Worm (Caenorhabditis elegans) whole organism, L1 larva: ENCODE data around the gene B0244.4.

Experiments
- C04F5.9 ChIP-seq: sonication (generic microtip); optimal IDR thresholded peaks from 2 replicates; lab custom pipeline; 2016; ENCODE audit warnings: missing genetic modification characterization, missing compliant biosample characterization
- C34B4.2 ChIP-seq: sonication (generic microtip); optimal IDR thresholded peaks from 2 replicates; lab custom pipeline; 2017; ENCODE audit warnings: mild to moderate bottlenecking, missing genetic modification characterization, missing compliant biosample characterization
- F16B12.6 ChIP-seq: fragments of 150-350 bp; optimal IDR thresholded peaks from 2 replicates; lab custom pipeline; 2014; ENCODE audit warnings: missing biosample characterization, missing genetic modification characterization
- aha-1 ChIP-seq: fragments of 150-350 bp; optimal IDR thresholded peaks from 2 replicates; lab custom pipeline; 2014; ENCODE audit warnings: missing biosample characterization, missing genetic modification characterization
- ama-1 ChIP-seq: fragments of 150-350 bp; optimal IDR thresholded peaks from 2 replicates; lab custom pipeline; 2014
- ceh-8 ChIP-seq: fragments of 200-800 bp; sonication (Bioruptor generic); optimal IDR thresholded peaks from 2 replicates; lab custom pipeline; 2018; ENCODE audit warnings: mild to moderate bottlenecking, missing genetic modification characterization, moderate library complexity, missing compliant biosample characterization
- ceh-88 ChIP-seq: fragments of 200-800 bp; sonication (Bioruptor generic); IDR thresholded peaks from 2 replicates; pipeline ENCODE4 v1.3.6; 2022; ENCODE audit warnings: missing genetic modification characterization, missing compliant biosample characterization
- ceh-90 ChIP-seq: sonication (generic microtip); optimal IDR thresholded peaks from 2 replicates; lab custom pipeline; 2016; ENCODE audit warnings: missing genetic modification characterization, missing compliant biosample characterization
- dpl-1 ChIP-seq, 3 experiments: fragments of 150-350 bp in 2 of 3; sonication (generic microtip) in 1 of 3; optimal IDR thresholded peaks; 2 replicates each; lab custom pipeline; 2014 to 2017; ENCODE audit warnings: missing biosample characterization in 3 of 3, missing genetic modification characterization in 3 of 3, missing genetic modification reagents in 3 of 3
- egl-13 ChIP-seq: sonication (generic microtip); optimal IDR thresholded peaks from 2 replicates; lab custom pipeline; 2016; ENCODE audit warnings: missing genotype, missing genetic modification reagents, missing genetic modification characterization, missing compliant biosample characterization
- elt-3 ChIP-seq, 6 experiments: fragments of 150-350 bp in 1 of 6; sonication (generic microtip); optimal IDR thresholded peaks; 2 replicates each; lab custom pipeline; 2017 to 2018; ENCODE audit warnings: missing biosample characterization in 6 of 6, missing genetic modification characterization in 6 of 6, inconsistent platforms in 1 of 6
- ets-5 ChIP-seq: fragments of 200-800 bp; sonication (Bioruptor generic); IDR thresholded peaks from 2 replicates; pipeline ENCODE4 v1.3.6; 2022; ENCODE audit warnings: missing genetic modification characterization, missing compliant biosample characterization
- fkh-10 ChIP-seq: sonication (generic microtip); optimal IDR thresholded peaks from 2 replicates; lab custom pipeline; 2017; ENCODE audit warnings: missing biosample characterization, missing genetic modification reagents, missing genetic modification characterization
- fkh-4 ChIP-seq: sonication (generic microtip); optimal IDR thresholded peaks from 2 replicates; lab custom pipeline; 2016; ENCODE audit warnings: missing compliant biosample characterization, missing genetic modification characterization, borderline replicate concordance
- fkh-8 ChIP-seq: sonication (generic microtip); optimal IDR thresholded peaks from 2 replicates; lab custom pipeline; 2016; ENCODE audit warnings: mild to moderate bottlenecking, missing genetic modification characterization, missing compliant biosample characterization
- grh-1 ChIP-seq: fragments of 200-800 bp; sonication (Bioruptor generic); IDR thresholded peaks from 2 replicates; pipeline ENCODE4 v1.3.6; 2022; ENCODE audit warnings: missing genetic modification reagents, missing genetic modification characterization, missing compliant biosample characterization
- hlh-4 ChIP-seq: sonication (generic microtip); optimal IDR thresholded peaks from 2 replicates; lab custom pipeline; 2016; ENCODE audit warnings: mild to moderate bottlenecking, missing genetic modification characterization, missing compliant biosample characterization
- hpl-2 ChIP-seq: fragments of 150-350 bp; optimal IDR thresholded peaks from 2 replicates; lab custom pipeline; 2014; ENCODE audit warnings: missing biosample characterization, missing genetic modification reagents, missing genetic modification characterization
- irx-1 ChIP-seq: sonication (generic microtip); optimal IDR thresholded peaks from 2 replicates; lab custom pipeline; 2016; ENCODE audit warnings: missing genetic modification characterization, missing compliant biosample characterization
- jun-1 ChIP-seq: fragments of 150-350 bp; optimal IDR thresholded peaks from 2 replicates; lab custom pipeline; 2014; ENCODE audit warnings: missing biosample characterization, missing genetic modification reagents, missing genetic modification characterization
- lin-35 ChIP-seq, 2 experiments: fragments of 150-350 bp; optimal IDR thresholded peaks; 2 replicates each; lab custom pipeline; 2014; ENCODE audit warnings: missing biosample characterization in 2 of 2, missing genetic modification characterization in 2 of 2, missing genetic modification reagents in 2 of 2
- lin-39 ChIP-seq: fragments of 150-350 bp; optimal IDR thresholded peaks from 2 replicates; lab custom pipeline; 2014; ENCODE audit warnings: missing biosample characterization, missing genetic modification reagents, missing genetic modification characterization
- lir-3 ChIP-seq: sonication (generic microtip); optimal IDR thresholded peaks from 2 replicates; lab custom pipeline; 2016; ENCODE audit warnings: mild to moderate bottlenecking, missing genetic modification characterization, moderate library complexity, missing compliant biosample characterization; ENCODE audit not compliant: poor library complexity
- mab-9 ChIP-seq: fragments of 200-800 bp; sonication (Bioruptor generic); IDR thresholded peaks from 2 replicates; pipeline ENCODE4 v1.3.6; 2022; ENCODE audit warnings: missing genetic modification reagents, missing genetic modification characterization, missing compliant biosample characterization
- mdl-1 ChIP-seq, 2 experiments: fragments of 150-350 bp; optimal IDR thresholded peaks; 2 replicates each; lab custom pipeline; 2014 to 2017; ENCODE audit warnings: missing biosample characterization in 2 of 2, missing genetic modification characterization in 2 of 2, inconsistent platforms in 1 of 2
- mep-1 ChIP-seq: fragments of 150-350 bp; optimal IDR thresholded peaks from 2 replicates; lab custom pipeline; 2014; ENCODE audit warnings: missing biosample characterization, missing genetic modification characterization
- nhr-11 ChIP-seq: fragments of 150-350 bp; optimal IDR thresholded peaks from 2 replicates; lab custom pipeline; 2014; ENCODE audit warnings: missing biosample characterization, missing genetic modification characterization
- nhr-12 ChIP-seq: sonication (generic microtip); optimal IDR thresholded peaks from 2 replicates; lab custom pipeline; 2017; ENCODE audit warnings: missing biosample characterization, missing genetic modification characterization
- nhr-19 ChIP-seq: fragments of 200-800 bp; sonication (Bioruptor generic); conservative IDR thresholded peaks from 2 replicates; pipeline ENCODE4 v1.3.6; 2022; ENCODE audit warnings: missing genetic modification characterization, missing compliant biosample characterization
- nhr-20 ChIP-seq: sonication (generic microtip); optimal IDR thresholded peaks from 2 replicates; lab custom pipeline; 2016; ENCODE audit warnings: mild to moderate bottlenecking, missing genetic modification characterization, missing compliant biosample characterization
- nhr-237 ChIP-seq: fragments of 150-350 bp; optimal IDR thresholded peaks from 2 replicates; lab custom pipeline; 2014; ENCODE audit warnings: missing biosample characterization, missing genetic modification characterization
- nhr-28 ChIP-seq: fragments of 150-350 bp; optimal IDR thresholded peaks from 2 replicates; lab custom pipeline; 2014; ENCODE audit warnings: missing biosample characterization, missing genetic modification characterization
- nhr-47 ChIP-seq: sonication (generic microtip); optimal IDR thresholded peaks from 2 replicates; lab custom pipeline; 2016; ENCODE audit warnings: mild to moderate bottlenecking, missing genetic modification characterization, moderate library complexity, missing compliant biosample characterization
- nhr-76 ChIP-seq: sonication (generic microtip); optimal IDR thresholded peaks from 2 replicates; lab custom pipeline; 2017; ENCODE audit warnings: missing biosample characterization, missing genetic modification characterization
- nhr-85 ChIP-seq: sonication (generic microtip); peaks from one replicate; lab custom pipeline; 2016; ENCODE audit warnings: missing genetic modification characterization, inconsistent platforms, missing compliant biosample characterization
- pqm-1 ChIP-seq: sonication (generic microtip); optimal IDR thresholded peaks from 3 replicates; lab custom pipeline; 2017; ENCODE audit warnings: missing biosample characterization, missing genetic modification characterization
- rnt-1 ChIP-seq: sonication (generic microtip); optimal IDR thresholded peaks from 2 replicates; lab custom pipeline; 2016; ENCODE audit warnings: mild to moderate bottlenecking, missing genetic modification characterization, moderate library complexity, missing compliant biosample characterization
- snpc-4 ChIP-seq: fragments of 150-350 bp; optimal IDR thresholded peaks from 2 replicates; lab custom pipeline; 2014; ENCODE audit warnings: missing biosample characterization, missing genetic modification characterization
- snu-23 ChIP-seq: sonication (generic microtip); optimal IDR thresholded peaks from 2 replicates; lab custom pipeline; 2016; ENCODE audit warnings: missing genetic modification characterization, missing compliant biosample characterization
- sup-37 ChIP-seq: fragments of 200-800 bp; sonication (Bioruptor generic); optimal IDR thresholded peaks from 2 replicates; lab custom pipeline; 2018; ENCODE audit warnings: mild to moderate bottlenecking, missing genetic modification characterization, missing compliant biosample characterization
- tbx-2 ChIP-seq: sonication (generic microtip); optimal IDR thresholded peaks from 2 replicates; lab custom pipeline; 2016; ENCODE audit warnings: missing genetic modification characterization, missing compliant biosample characterization
- tlp-1 ChIP-seq: fragments of 150-350 bp; optimal IDR thresholded peaks from 2 replicates; lab custom pipeline; 2014; ENCODE audit warnings: missing biosample characterization, missing genetic modification characterization
- unc-130 ChIP-seq: fragments of 150-350 bp; optimal IDR thresholded peaks from 2 replicates; lab custom pipeline; 2017; ENCODE audit warnings: missing biosample characterization, missing genetic modification characterization, inconsistent platforms
- unc-30 ChIP-seq: sonication (generic microtip); optimal IDR thresholded peaks from 2 replicates; lab custom pipeline; 2017; ENCODE audit warnings: missing biosample characterization, missing genetic modification characterization
- unc-86 ChIP-seq: sonication (generic microtip); optimal IDR thresholded peaks from 2 replicates; lab custom pipeline; 2016; ENCODE audit warnings: missing genetic modification characterization, missing compliant biosample characterization
- vab-15 ChIP-seq: sonication (generic microtip); optimal IDR thresholded peaks from 2 replicates; lab custom pipeline; 2017; ENCODE audit warnings: missing genotype, mild to moderate bottlenecking, missing genetic modification characterization, missing compliant biosample characterization
- xbp-1 ChIP-seq: sonication (generic microtip); optimal IDR thresholded peaks from 2 replicates; lab custom pipeline; 2016; ENCODE audit warnings: missing genetic modification characterization, missing compliant biosample characterization
- zag-1 ChIP-seq: fragments of 150-350 bp; optimal IDR thresholded peaks from 2 replicates; lab custom pipeline; 2014; ENCODE audit warnings: missing biosample characterization, missing genetic modification characterization
- zip-4 ChIP-seq: fragments of 200-800 bp; sonication (Bioruptor generic); optimal IDR thresholded peaks from 2 replicates; lab custom pipeline; 2018; ENCODE audit warnings: mild to moderate bottlenecking, missing genetic modification characterization, moderate library complexity, missing compliant biosample characterization
- ztf-11 ChIP-seq, 2 experiments: sonication (generic microtip); optimal IDR thresholded peaks; 2 replicates each; lab custom pipeline; 2016 to 2017; ENCODE audit warnings: missing genetic modification characterization in 2 of 2, missing biosample characterization in 1 of 2, missing compliant biosample characterization in 1 of 2
- ztf-4 ChIP-seq: fragments of 150-350 bp; optimal IDR thresholded peaks from 2 replicates; lab custom pipeline; 2014; ENCODE audit warnings: missing biosample characterization, missing genetic modification characterization

The B0244.4 gene

ce11 chrIII:5747185-5747584 lies at the start of gene B0244.4:
B0244.4 (plus strand) TSS chrIII:5747485.
- TF ChIP-seq lin-35 (GFP tag; optimal IDR thresholded peaks at IDR 0.05; lab: Kevin White, UChicago), result no peak
- no peak for TF ChIP-seq nhr-11 (tag; lab: Kevin White, UChicago)
- no peak for TF ChIP-seq aha-1 (tag; lab: Kevin White, UChicago)
- no peak for TF ChIP-seq nhr-28
- TF ChIP-seq lin-39, result no peak
- no peak for TF ChIP-seq ztf-4 (tag; lab: Kevin White, UChicago)
- TF ChIP-seq nhr-20, result no peak
- no peak for TF ChIP-seq nhr-12 (tag; lab: Kevin White, UChicago)

DNA sequence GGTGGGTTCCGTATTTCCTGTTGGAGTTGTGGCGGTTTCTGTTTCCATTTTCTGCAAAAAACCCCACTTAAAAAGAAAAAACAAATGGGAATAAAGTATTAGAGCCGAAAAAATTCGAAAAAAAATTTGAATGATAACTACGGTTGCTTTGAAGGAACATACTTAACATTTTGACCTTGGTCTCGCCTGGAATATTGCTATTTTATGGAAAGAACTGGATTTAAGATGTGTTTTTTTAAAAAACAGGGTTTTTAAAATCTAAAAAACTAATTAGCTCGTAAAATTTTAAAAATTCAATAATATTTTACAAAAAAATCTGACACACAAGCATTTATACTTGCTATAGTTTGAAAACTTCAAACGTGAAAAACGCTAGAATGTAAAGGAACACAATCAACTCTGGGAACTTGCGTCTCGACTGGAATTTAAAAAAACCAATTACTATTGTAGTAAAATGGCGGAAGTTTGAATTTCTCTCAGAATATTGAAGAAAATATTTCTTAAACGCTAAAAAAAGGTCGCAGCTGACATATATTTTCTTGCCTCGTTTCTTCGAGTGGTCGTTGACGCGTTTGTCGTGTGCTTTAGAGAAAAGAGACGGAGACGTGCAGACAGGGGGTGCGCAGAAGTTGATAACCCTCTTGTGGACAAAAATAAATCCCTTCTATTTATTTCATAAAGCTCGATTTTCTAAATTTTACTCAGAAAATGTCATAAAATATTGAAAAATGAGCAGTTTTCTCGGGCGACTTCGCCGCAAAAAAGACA lies 49.1 kb upstream of the B0244.4 start, which contains the start of the genes lgg-3 and rgs-5:
Gene lgg-3, minus strand, starts transcription at position 51 of the 768 bp plus-strand sequence.
Gene rgs-5, plus strand, starts transcription at position 593 of the 768 bp plus-strand sequence.
- no peak for TF ChIP-seq nhr-237 (tag; lab: Kevin White, UChicago)
- peak; percentile 34 for TF ChIP-seq rnt-1 (tag; lab: Kevin White, UChicago)
- peak; percentile 1 for TF ChIP-seq fkh-8 (tag; lab: Kevin White, UChicago)
- TF ChIP-seq grh-1 (GFP tag; lab: Robert Waterston, UW), result no peak
- no peak for TF ChIP-seq nhr-47 (tag; lab: Kevin White, UChicago)
- no peak for TF ChIP-seq ceh-8 (GFP tag; lab: Kevin White, UChicago)
- TF ChIP-seq nhr-11 (tag; lab: Kevin White, UChicago), result no peak
- no peak for TF ChIP-seq ztf-11 (tag; optimal IDR thresholded peaks at IDR 0.05; lab: Kevin White, UChicago)
- TF ChIP-seq nhr-19 (GFP tag; lab: Robert Waterston, UW), result no peak
- no peak for TF ChIP-seq unc-86
- no peak for TF ChIP-seq xbp-1
- TF ChIP-seq ets-5 (GFP tag; lab: Robert Waterston, UW), result no peak
- no peak for TF ChIP-seq nhr-12 (tag; lab: Kevin White, UChicago)
- no peak for TF ChIP-seq C34B4.2 (tag; lab: Kevin White, UChicago)
- TF ChIP-seq ceh-90 (tag; lab: Kevin White, UChicago), result no peak
- TF ChIP-seq fkh-10, result no peak
- no peak for TF ChIP-seq nhr-28
- no peak for TF ChIP-seq nhr-76
- no peak for TF ChIP-seq fkh-4 (tag; lab: Kevin White, UChicago)
- TF ChIP-seq sup-37 (GFP tag; lab: Kevin White, UChicago), result no peak
- TF ChIP-seq dpl-1 (GFP tag; optimal IDR thresholded peaks at IDR 0.05; lab: Kevin White, UChicago), result peak; percentile 14 to 64 (median 48)
- no peak for TF ChIP-seq mab-9
- no peak for TF ChIP-seq F16B12.6 (tag; lab: Kevin White, UChicago)
- no peak for TF ChIP-seq pqm-1 (tag; lab: Kevin White, UChicago)
- peak; percentile 17 for TF ChIP-seq nhr-85 (tag; lab: Kevin White, UChicago)
- no peak for TF ChIP-seq egl-13
- no peak for TF ChIP-seq hpl-2
- TF ChIP-seq snpc-4, result no peak
- TF ChIP-seq elt-3 (tag; optimal IDR thresholded peaks at IDR 0.05; lab: Kevin White, UChicago), result peak in 1 of 6 experiments; percentile 28
- peak; percentile 30 for TF ChIP-seq snu-23
- TF ChIP-seq unc-30 (tag; lab: Kevin White, UChicago), result no peak
- TF ChIP-seq ceh-88 (GFP tag; lab: Robert Waterston, UW), result no peak
- no peak for TF ChIP-seq lir-3 (tag; lab: Kevin White, UChicago)
- no peak for TF ChIP-seq irx-1 (tag; lab: Kevin White, UChicago)
- no peak for TF ChIP-seq vab-15
- TF ChIP-seq mdl-1 (tag; optimal IDR thresholded peaks at IDR 0.05; lab: Kevin White, UChicago), result peak in 1 of 2 experiments; percentile 8
- TF ChIP-seq mep-1 (tag; lab: Kevin White, UChicago), result peak; percentile 15
- no peak for TF ChIP-seq C04F5.9 (tag; lab: Kevin White, UChicago)
- TF ChIP-seq zag-1 (tag; lab: Kevin White, UChicago), result no peak
- no peak for TF ChIP-seq tlp-1 (tag; lab: Kevin White, UChicago)
- TF ChIP-seq hlh-4 (tag; lab: Kevin White, UChicago), result no peak
- no peak for TF ChIP-seq tbx-2 (tag; lab: Kevin White, UChicago)
- no peak for TF ChIP-seq unc-130 (tag; lab: Kevin White, UChicago)
- no peak for TF ChIP-seq ztf-4 (tag; lab: Kevin White, UChicago)
- no peak for TF ChIP-seq ama-1 (lab: Kevin White, UChicago)
- TF ChIP-seq zip-4 (GFP tag; lab: Kevin White, UChicago), result no peak
- TF ChIP-seq jun-1, result no peak
